Fruit fly (Drosophila melanogaster): ENCODE data around the gene CG7573.

CG7573 gene

DNA sequence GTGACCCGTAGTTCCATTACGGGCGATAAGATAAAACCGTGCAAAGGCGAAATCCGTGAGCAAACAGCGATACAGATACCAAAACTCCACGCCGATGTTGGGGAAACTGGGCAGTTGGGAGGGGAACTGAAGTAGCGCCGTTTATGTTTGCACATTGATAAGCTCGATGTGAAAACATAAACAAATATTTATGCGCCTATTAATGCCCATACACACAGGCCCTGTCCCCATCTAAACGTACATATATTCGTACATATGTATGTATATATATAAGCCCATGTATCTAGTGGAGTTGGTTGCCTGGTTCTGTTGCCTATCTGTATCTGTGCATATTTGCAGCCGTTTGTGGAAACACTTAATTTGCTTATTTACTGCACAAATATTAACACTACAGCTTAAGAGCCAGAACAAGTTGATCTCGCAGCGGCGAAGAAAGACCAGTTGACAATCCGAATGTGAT is 42.8 kb downstream of the CG7573 start (continued):
- TF ChIP-seq HLH3B (GFP tag; IDR thresholded peaks at IDR 0.05), result peak; percentile 55; the same call in 1 of the 2 replicates
- peak; percentile 33 for TF ChIP-seq her (GFP tag; optimal IDR thresholded peaks at IDR 0.05)
- TF ChIP-seq fd102C (GFP tag; optimal IDR thresholded peaks at IDR 0.05), result peak; percentile 70
- peak; percentile 80 for TF ChIP-seq sob (GFP tag; IDR thresholded peaks at IDR 0.05)
- TF ChIP-seq phol (tag; optimal IDR thresholded peaks at IDR 0.05), result peak; percentile 21
- no peak for TF ChIP-seq CG32772 (GFP tag; IDR thresholded peaks at IDR 0.05)
- TF ChIP-seq Hr51 (GFP tag; optimal IDR thresholded peaks at IDR 0.05), result peak; percentile 60 to 66
- TF ChIP-seq Opbp (GFP tag; IDR thresholded peaks at IDR 0.05; ENCODE audit: partially characterized antibody), result no peak
- no peak for TF ChIP-seq ap (GFP tag; IDR thresholded peaks at IDR 0.05)
- peak; percentile 20 for TF ChIP-seq CG9797 (GFP tag; optimal IDR thresholded peaks at IDR 0.05)
- peak; percentile 75 for TF ChIP-seq CG12769 (tag; optimal IDR thresholded peaks at IDR 0.05)
- TF ChIP-seq CG11085 (GFP tag; IDR thresholded peaks at IDR 0.05), result no peak
- TF ChIP-seq Mes4 (GFP tag; optimal IDR thresholded peaks at IDR 0.05), result peak; percentile 52
- peak; percentile 42 for TF ChIP-seq Nf-YB (GFP tag; optimal IDR thresholded peaks at IDR 0.05)
- no peak for TF ChIP-seq h (optimal IDR thresholded peaks at IDR 0.05)
- peak; percentile 53; the same call in 1 of the 3 replicates for TF ChIP-seq B-H1 (GFP tag; IDR thresholded peaks at IDR 0.05)
- TF ChIP-seq Hand (GFP tag; optimal IDR thresholded peaks at IDR 0.05), result peak; percentile 46
- peak; percentile 72 for TF ChIP-seq Atf6 (GFP tag; IDR thresholded peaks at IDR 0.05)
- no peak for TF ChIP-seq Chrac-16 (GFP tag; optimal IDR thresholded peaks at IDR 0.05)
- TF ChIP-seq Sox102F (GFP tag; optimal IDR thresholded peaks at IDR 0.05), result peak; percentile 76
- TF ChIP-seq Blimp-1 (GFP tag; optimal IDR thresholded peaks at IDR 0.05), result peak; percentile 71
- peak in 1 of 2 experiments; percentile 66 for TF ChIP-seq Eip74EF (GFP tag; optimal IDR thresholded peaks at IDR 0.05)
- peak; percentile 62 for TF ChIP-seq NfI (GFP tag; optimal IDR thresholded peaks at IDR 0.05)
- peak; percentile 72 for TF ChIP-seq CoRest (tag; optimal IDR thresholded peaks at IDR 0.05)
- peak; percentile 92 for TF ChIP-seq CG6813 (GFP tag; optimal IDR thresholded peaks at IDR 0.05)
- peak; percentile 27; the same call in 1 of the 3 replicates for TF ChIP-seq CG11093 (GFP tag; IDR thresholded peaks at IDR 0.05)
- no peak for TF ChIP-seq Xbp1 (GFP tag; optimal IDR thresholded peaks at IDR 0.05)
- TF ChIP-seq CG6854 (GFP tag; optimal IDR thresholded peaks at IDR 0.05), result peak; percentile 61
- peak; percentile 4 for TF ChIP-seq B-H2 (GFP tag; optimal IDR thresholded peaks at IDR 0.05)
- peak; percentile 62 for TF ChIP-seq cwo (GFP tag; optimal IDR thresholded peaks at IDR 0.05)
- no peak for TF ChIP-seq sna (GFP tag; IDR thresholded peaks at IDR 0.05; ENCODE audit: partially characterized antibody)
- TF ChIP-seq CG7928 (GFP tag; optimal IDR thresholded peaks at IDR 0.05), result peak; percentile 59
- TF ChIP-seq CG4282 (GFP tag; optimal IDR thresholded peaks at IDR 0.05), result no peak
- no peak for TF ChIP-seq Hmx (GFP tag; optimal IDR thresholded peaks at IDR 0.05)
- peak; percentile 66 for TF ChIP-seq CG7745 (tag; optimal IDR thresholded peaks at IDR 0.05)
- no peak for TF ChIP-seq CG6272 (GFP tag; IDR thresholded peaks at IDR 0.05)
- peak; percentile 72 for TF ChIP-seq CG11504 (tag; optimal IDR thresholded peaks at IDR 0.05)
- TF ChIP-seq Hsf (GFP tag; optimal IDR thresholded peaks at IDR 0.05), result peak; percentile 9
- no peak for TF ChIP-seq Dref (GFP tag; IDR thresholded peaks at IDR 0.05)
- TF ChIP-seq E2f1 (GFP tag; IDR thresholded peaks at IDR 0.05), result peak; percentile 25; the same call in 1 of the 2 replicates
- no peak for TF ChIP-seq lmd (GFP tag; IDR thresholded peaks at IDR 0.05)
- peak; percentile 39; the same call in 1 of the 3 replicates for TF ChIP-seq dysf (GFP tag; IDR thresholded peaks at IDR 0.05)
- TF ChIP-seq Sox100B (GFP tag; optimal IDR thresholded peaks at IDR 0.05), result peak; percentile 86
- TF ChIP-seq CG11398 (GFP tag; optimal IDR thresholded peaks at IDR 0.05), result peak; percentile 70
- no peak for TF ChIP-seq CG14860 (GFP tag; IDR thresholded peaks at IDR 0.05; ENCODE audit: partially characterized antibody)
- peak; percentile 82 for TF ChIP-seq Hmr (GFP tag; optimal IDR thresholded peaks at IDR 0.05)
- peak; percentile 87 for TF ChIP-seq Vsx1 (GFP tag; optimal IDR thresholded peaks at IDR 0.05)
- TF ChIP-seq ind (GFP tag; optimal IDR thresholded peaks at IDR 0.05), result no peak
- TF ChIP-seq CG10565 (GFP tag; optimal IDR thresholded peaks at IDR 0.05), result no peak
- TF ChIP-seq CG1024 (GFP tag; IDR thresholded peaks at IDR 0.05), result no peak; the same call in 1 of the 2 replicates

Measured in whole organism, embryonic.